Fruit fly (Drosophila melanogaster): ENCODE data around the gene Sbat.

Sbat gene

dm6 chr2L:2872968-2873728 lies 5.0 kb upstream of the Sbat start (continued):
- peak in 1 of 2 experiments; percentile 34 for TF ChIP-seq ss (GFP tag; optimal IDR thresholded peaks at IDR 0.05)
- no peak for TF ChIP-seq Hr38 (GFP tag; optimal IDR thresholded peaks at IDR 0.05)
- peak; percentile 39 for TF ChIP-seq Sox102F (GFP tag; optimal IDR thresholded peaks at IDR 0.05)
- no peak for TF ChIP-seq CG1621 (tag; optimal IDR thresholded peaks at IDR 0.05)
- peak; percentile 8 for TF ChIP-seq cyc (GFP tag; optimal IDR thresholded peaks at IDR 0.05)
- TF ChIP-seq spab (GFP tag; optimal IDR thresholded peaks at IDR 0.05) = peak; percentile 37
- TF ChIP-seq CG10631 (GFP tag; optimal IDR thresholded peaks at IDR 0.05) = peak; percentile 41
- peak; percentile 63 for TF ChIP-seq OdsH (GFP tag; optimal IDR thresholded peaks at IDR 0.05)
- peak; percentile 12 for TF ChIP-seq CG6276 (GFP tag; optimal IDR thresholded peaks at IDR 0.05)
- peak; percentile 55 for TF ChIP-seq CG34406 (GFP tag; optimal IDR thresholded peaks at IDR 0.05)

dm6 chr2L:2873729-2874127 lies 4.4 kb upstream of the Sbat start:
- peak; percentile 19 for TF ChIP-seq Eip78C (GFP tag)
- TF ChIP-seq Eip93F (GFP tag; optimal IDR thresholded peaks at IDR 0.05) = no peak

- TF ChIP-seq ss (GFP tag; optimal IDR thresholded peaks at IDR 0.05) = no peak
- no peak for TF ChIP-seq spab (GFP tag; optimal IDR thresholded peaks at IDR 0.05)
- TF ChIP-seq Sox14 (GFP tag; optimal IDR thresholded peaks at IDR 0.05) = no peak
- TF ChIP-seq fd85E (GFP tag; optimal IDR thresholded peaks at IDR 0.05) = peak; percentile 2
- TF ChIP-seq Sox102F (GFP tag; optimal IDR thresholded peaks at IDR 0.05) = no peak
- no peak for TF ChIP-seq pdm3 (GFP tag; optimal IDR thresholded peaks at IDR 0.05)
- TF ChIP-seq Sox15 (GFP tag; optimal IDR thresholded peaks at IDR 0.05) = no peak
- peak; percentile 29; the same call in 1 of the 3 replicates for TF ChIP-seq CG6163 (GFP tag; IDR thresholded peaks at IDR 0.05)
- TF ChIP-seq Blimp-1 (GFP tag; optimal IDR thresholded peaks at IDR 0.05) = no peak
- TF ChIP-seq dsx (GFP tag; optimal IDR thresholded peaks at IDR 0.05; ENCODE audit: poor library complexity, severe bottlenecking) = no peak
- TF ChIP-seq CG11762 (GFP tag; optimal IDR thresholded peaks at IDR 0.05; ENCODE audit: insufficient read depth) = no peak
- TF ChIP-seq vri (GFP tag; optimal IDR thresholded peaks at IDR 0.05) = peak; percentile 23
Measured at dm6 chr2L:2874185-2874541, 4.0 kb upstream of the Sbat start, which contains the start of gene Ifrd1. Gene Ifrd1, minus strand, starts transcription at chr2L:2874489.

dm6 chr2L:2874542-2875194 lies 3.5 kb upstream of the Sbat start, which contains the start of gene CG8814:
Gene CG8814, plus strand, starts transcription at chr2L:2874890.
- peak; percentile 74 for TF ChIP-seq Smox (GFP tag; optimal IDR thresholded peaks at IDR 0.05)
- no peak for TF ChIP-seq Hr38 (GFP tag; optimal IDR thresholded peaks at IDR 0.05)
- no peak; the same call in 1 of the 2 replicates for TF ChIP-seq Gug (GFP tag; IDR thresholded peaks at IDR 0.05)
- TF ChIP-seq CG4318 (GFP tag; optimal IDR thresholded peaks at IDR 0.05) = peak; percentile 39
- TF ChIP-seq acj6 (GFP tag; optimal IDR thresholded peaks at IDR 0.05) = peak; percentile 53
- TF ChIP-seq dsx (GFP tag; optimal IDR thresholded peaks at IDR 0.05; ENCODE audit: poor library complexity, severe bottlenecking) = peak; percentile 54
- peak; percentile 71 for TF ChIP-seq esn (GFP tag; optimal IDR thresholded peaks at IDR 0.05)
- TF ChIP-seq CG6276 (GFP tag; optimal IDR thresholded peaks at IDR 0.05) = peak; percentile 92
- TF ChIP-seq Lpt (GFP tag; optimal IDR thresholded peaks at IDR 0.05) = peak; percentile 53
- TF ChIP-seq CG6792 (GFP tag; optimal IDR thresholded peaks at IDR 0.05) = peak; percentile 60
- peak; percentile 54 for TF ChIP-seq spab (GFP tag; optimal IDR thresholded peaks at IDR 0.05)
- TF ChIP-seq fd85E (GFP tag; optimal IDR thresholded peaks at IDR 0.05) = no peak
- TF ChIP-seq CG7368 (GFP tag; optimal IDR thresholded peaks at IDR 0.05) = no peak
- TF ChIP-seq CG11902 (GFP tag; optimal IDR thresholded peaks at IDR 0.05) = peak; percentile 50
- TF ChIP-seq pdm3 (GFP tag; optimal IDR thresholded peaks at IDR 0.05) = peak; percentile 50
- TF ChIP-seq Hr4 (GFP tag; optimal IDR thresholded peaks at IDR 0.05) = peak; percentile 71
- TF ChIP-seq CG3919 (GFP tag; optimal IDR thresholded peaks at IDR 0.05) = peak; percentile 52
- peak; percentile 37 for TF ChIP-seq CG10669 (GFP tag; optimal IDR thresholded peaks at IDR 0.05)
- peak; percentile 59 for TF ChIP-seq CG3032 (tag; optimal IDR thresholded peaks at IDR 0.05)
- TF ChIP-seq CG32006 (GFP tag; optimal IDR thresholded peaks at IDR 0.05) = peak; percentile 69
- TF ChIP-seq eg (GFP tag; IDR thresholded peaks at IDR 0.05) = peak; percentile 81
- TF ChIP-seq CG31627 (GFP tag; optimal IDR thresholded peaks at IDR 0.05) = peak; percentile 69
- peak; percentile 40 for TF ChIP-seq CG34406 (GFP tag; optimal IDR thresholded peaks at IDR 0.05)
- TF ChIP-seq Ets96B (tag; optimal IDR thresholded peaks at IDR 0.05) = peak; percentile 48
- TF ChIP-seq Eip93F (GFP tag; optimal IDR thresholded peaks at IDR 0.05) = peak; percentile 68
- TF ChIP-seq Sox102F (GFP tag; optimal IDR thresholded peaks at IDR 0.05) = peak; percentile 27
- TF ChIP-seq Eip75B (GFP tag; optimal IDR thresholded peaks at IDR 0.05) = peak; percentile 18
- TF ChIP-seq net (GFP tag; optimal IDR thresholded peaks at IDR 0.05) = peak; percentile 61
- TF ChIP-seq dac (GFP tag; optimal IDR thresholded peaks at IDR 0.05) = no peak
- peak; percentile 11 for TF ChIP-seq CG8632 (GFP tag; optimal IDR thresholded peaks at IDR 0.05)
- TF ChIP-seq CG11762 (GFP tag; optimal IDR thresholded peaks at IDR 0.05; ENCODE audit: insufficient read depth) = no peak
